Fruit fly (Drosophila melanogaster): ENCODE results near the gene CG17260.

DNA sequence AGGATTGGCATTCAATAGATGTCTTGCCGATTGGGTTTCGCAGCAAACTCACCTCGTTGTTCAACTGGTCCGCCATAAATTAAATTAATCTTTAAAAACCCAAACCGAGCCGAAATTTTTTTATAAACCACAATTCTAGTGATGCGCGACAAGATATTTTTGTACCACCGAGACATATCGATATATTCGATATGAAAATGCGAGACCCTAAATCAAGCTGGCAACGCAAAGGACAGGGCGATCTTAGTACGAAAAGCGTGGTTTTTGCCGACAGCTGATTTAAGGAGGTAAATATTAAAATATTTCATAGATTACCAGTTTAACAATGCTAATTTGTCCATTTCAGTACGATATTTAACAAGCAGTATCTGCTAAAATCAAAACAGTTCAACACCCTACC is 8.0 kb upstream of the CG17260 start, which contains the start of the genes Sf3b2 and CG17219:
- TF ChIP-seq EcR (GFP tag; optimal IDR thresholded peaks at IDR 0.05) (no peak), pan (optimal IDR thresholded peaks at IDR 0.05) (no peak), Dll (optimal IDR thresholded peaks at IDR 0.05) (no peak)
